Fruit fly (Drosophila melanogaster) whole organism, embryonic: ENCODE results near the gene pigs.

Source experiments
- Asciz ChIP-seq: fragments of 200-800 bp; sonication (Bioruptor generic); optimal IDR thresholded peaks from 2 replicates; lab custom pipeline; 2017; ENCODE audit warnings: missing biosample characterization, mild to moderate bottlenecking, missing genetic modification characterization, missing genetic modification reagents
- BEAF-32 ChIP-seq: fragments of 200-800 bp; sonication (Bioruptor generic); optimal IDR thresholded peaks from 3 replicates; lab custom pipeline; 2017; ENCODE audit warnings: missing biosample characterization, missing genetic modification characterization, mild to moderate bottlenecking, moderate library complexity, missing genetic modification reagents
- Bgb ChIP-seq: fragments of 200-800 bp; sonication (Bioruptor generic); IDR thresholded peaks from 2 replicates; pipeline ENCODE4 v1.3.6; 2022; ENCODE audit warnings: missing biosample characterization, missing genetic modification characterization; ENCODE audit not compliant: partially characterized antibody
- CG10147 ChIP-seq: fragments of 200-800 bp; sonication (Bioruptor generic); optimal IDR thresholded peaks from 2 replicates; lab custom pipeline; 2019; ENCODE audit warnings: missing biosample characterization, mild to moderate bottlenecking, missing genetic modification characterization, moderate library complexity
- CG10267 ChIP-seq: fragments of 200-800 bp; sonication (Bioruptor generic); optimal IDR thresholded peaks from 2 replicates; lab custom pipeline; 2018; ENCODE audit warnings: missing biosample characterization, mild to moderate bottlenecking, missing genetic modification characterization, moderate library complexity
- CG11695 ChIP-seq: fragments of 200-800 bp; sonication (Bioruptor generic); IDR thresholded peaks from 3 replicates; pipeline ENCODE4 v1.3.6; 2022; ENCODE audit warnings: missing biosample characterization, missing genetic modification characterization
- CG12071 ChIP-seq: fragments of 200-800 bp; sonication (Bioruptor generic); optimal IDR thresholded peaks from 3 replicates; lab custom pipeline; 2018; ENCODE audit warnings: missing biosample characterization, mild to moderate bottlenecking, missing genetic modification characterization
- CG12236 ChIP-seq: fragments of 200-800 bp; sonication (Bioruptor generic); optimal IDR thresholded peaks from 2 replicates; lab custom pipeline; 2016; ENCODE audit warnings: missing biosample characterization, missing genetic modification characterization
- CG12744 ChIP-seq: fragments of 200-800 bp; sonication (Bioruptor generic); optimal IDR thresholded peaks from 2 replicates; lab custom pipeline; 2016; ENCODE audit warnings: missing biosample characterization, missing genetic modification characterization
- CG13624 ChIP-seq: fragments of 200-800 bp; sonication (Bioruptor generic); optimal IDR thresholded peaks from 2 replicates; lab custom pipeline; 2016; ENCODE audit warnings: missing biosample characterization, missing genetic modification characterization
- CG15514 ChIP-seq: fragments of 200-800 bp; sonication (Bioruptor generic); optimal IDR thresholded peaks from 3 replicates; lab custom pipeline; 2017; ENCODE audit warnings: missing biosample characterization, missing genetic modification characterization, mild to moderate bottlenecking, moderate library complexity, missing genetic modification reagents
- CG15696 ChIP-seq: fragments of 200-800 bp; sonication (Bioruptor generic); optimal IDR thresholded peaks from 2 replicates; lab custom pipeline; 2019; ENCODE audit warnings: missing biosample characterization, mild to moderate bottlenecking, missing genetic modification characterization, moderate library complexity
- CG16815 ChIP-seq: fragments of 200-800 bp; sonication (Bioruptor generic); optimal IDR thresholded peaks from 3 replicates; lab custom pipeline; 2017; ENCODE audit warnings: missing biosample characterization, mild to moderate bottlenecking, missing genetic modification characterization
- CG17186 ChIP-seq: fragments of 200-800 bp; sonication (Bioruptor generic); optimal IDR thresholded peaks from 3 replicates; lab custom pipeline; 2017; ENCODE audit warnings: missing biosample characterization, missing genetic modification reagents, missing genetic modification characterization
- CG17385 ChIP-seq: fragments of 200-800 bp; sonication (Bioruptor generic); optimal IDR thresholded peaks from 3 replicates; lab custom pipeline; 2018; ENCODE audit warnings: missing biosample characterization, mild to moderate bottlenecking, missing genetic modification characterization
- CG17912 ChIP-seq: fragments of 200-800 bp; sonication (Bioruptor generic); optimal IDR thresholded peaks from 2 replicates; lab custom pipeline; 2018; ENCODE audit warnings: missing biosample characterization, mild to moderate bottlenecking, missing genetic modification characterization
- CG18599 ChIP-seq: fragments of 200-800 bp; sonication (Bioruptor generic); optimal IDR thresholded peaks from 3 replicates; lab custom pipeline; 2017; ENCODE audit warnings: missing biosample characterization, missing genetic modification characterization, mild to moderate bottlenecking, moderate library complexity, missing genetic modification reagents
- CG2712 ChIP-seq: fragments of 200-800 bp; optimal IDR thresholded peaks from 3 replicates; lab custom pipeline; 2019; ENCODE audit warnings: missing biosample characterization, mild to moderate bottlenecking, missing genetic modification characterization, moderate library complexity
- CG4282 ChIP-seq: fragments of 200-800 bp; sonication (Bioruptor generic); optimal IDR thresholded peaks from 2 replicates; lab custom pipeline; 2016; ENCODE audit warnings: missing biosample characterization, missing genetic modification characterization
- CG5245 ChIP-seq: fragments of 200-800 bp; sonication (Bioruptor generic); optimal IDR thresholded peaks from 3 replicates; lab custom pipeline; 2016; ENCODE audit warnings: missing biosample characterization, missing genetic modification characterization
- CG7271 ChIP-seq: fragments of 200-800 bp; sonication (Bioruptor generic); optimal IDR thresholded peaks from 2 replicates; lab custom pipeline; 2018; ENCODE audit warnings: missing biosample characterization, mild to moderate bottlenecking, missing genetic modification characterization, moderate library complexity
- CG7963 ChIP-seq: fragments of 200-800 bp; sonication (Bioruptor generic); IDR thresholded peaks from 3 replicates; pipeline ENCODE4 v1.3.6; 2022; ENCODE audit warnings: missing biosample characterization, missing genetic modification characterization; ENCODE audit not compliant: partially characterized antibody
- CG8290 ChIP-seq, 3 experiments: fragments of 200-800 bp; sonication (Bioruptor generic); optimal IDR thresholded peaks; 2 replicates each; lab custom pipeline; 2016 to 2019; ENCODE audit warnings: missing biosample characterization in 3 of 3, missing genetic modification characterization in 3 of 3, mild to moderate bottlenecking in 2 of 3, moderate library complexity in 1 of 3
- CoRest ChIP-seq: fragments of 200-800 bp; sonication (Bioruptor generic); optimal IDR thresholded peaks from 3 replicates; lab custom pipeline; 2018; ENCODE audit warnings: missing biosample characterization, mild to moderate bottlenecking, missing genetic modification characterization, moderate library complexity
- Dek ChIP-seq: fragments of 200-800 bp; sonication (Bioruptor generic); optimal IDR thresholded peaks from 3 replicates; lab custom pipeline; 2019; ENCODE audit warnings: missing biosample characterization, mild to moderate bottlenecking, missing genetic modification characterization, moderate library complexity
- E2f2 ChIP-seq: fragments of 200-800 bp; sonication (Bioruptor generic); IDR thresholded peaks from 2 replicates; pipeline ENCODE4 v1.3.6; 2022; ENCODE audit warnings: missing biosample characterization, missing genetic modification characterization
- Eip74EF ChIP-seq, 2 experiments: fragments of 200-800 bp in 1 of 2; fragments of >200 bp in 1 of 2; sonication (Bioruptor generic) in 1 of 2; optimal IDR thresholded peaks; 2 replicates each; lab custom pipeline; 2017 to 2019; ENCODE audit warnings: missing biosample characterization in 2 of 2, missing genetic modification characterization in 2 of 2, mild to moderate bottlenecking in 1 of 2, moderate library complexity in 1 of 2
- Ets65A ChIP-seq: fragments of 200-800 bp; sonication (Bioruptor generic); peaks from one replicate; lab custom pipeline; 2016; ENCODE audit warnings: missing biosample characterization, missing genetic modification characterization
- HmgZ ChIP-seq: fragments of 200-800 bp; sonication (Bioruptor generic); optimal IDR thresholded peaks from 2 replicates; lab custom pipeline; 2018; ENCODE audit warnings: missing biosample characterization, mild to moderate bottlenecking, missing genetic modification characterization
- Hsf ChIP-seq: fragments of 200-800 bp; sonication (Bioruptor generic); optimal IDR thresholded peaks from 3 replicates; lab custom pipeline; 2016; ENCODE audit warnings: missing biosample characterization, missing genetic modification characterization
- MBD-R2 ChIP-seq: fragments of 200-800 bp; sonication (Bioruptor generic); IDR thresholded peaks from 2 replicates; pipeline ENCODE4 v1.3.6; 2022; ENCODE audit warnings: missing biosample characterization, missing genetic modification characterization
- Meics ChIP-seq: fragments of 200-800 bp; sonication (Bioruptor generic); optimal IDR thresholded peaks from 2 replicates; lab custom pipeline; 2017; ENCODE audit warnings: missing biosample characterization, mild to moderate bottlenecking, missing genetic modification characterization
- Myb ChIP-seq: fragments of 200-800 bp; sonication (Bioruptor generic); optimal IDR thresholded peaks from 2 replicates; lab custom pipeline; 2016; ENCODE audit warnings: missing biosample characterization, missing genetic modification characterization
- PHDP ChIP-seq: fragments of 200-800 bp; sonication (Bioruptor generic); optimal IDR thresholded peaks from 3 replicates; lab custom pipeline; 2018; ENCODE audit warnings: missing biosample characterization, mild to moderate bottlenecking, missing genetic modification characterization, moderate library complexity
- Six4 ChIP-seq: fragments of 200-800 bp; sonication (Bioruptor generic); optimal IDR thresholded peaks from 2 replicates; lab custom pipeline; 2016; ENCODE audit warnings: missing biosample characterization, missing genetic modification characterization
- ara ChIP-seq: fragments of 200-800 bp; sonication (Bioruptor generic); IDR thresholded peaks from 2 replicates; pipeline ENCODE4 v1.3.6; 2022; ENCODE audit warnings: missing biosample characterization, missing genetic modification characterization
- ash1 ChIP-seq: fragments of 200-800 bp; sonication (Bioruptor generic); optimal IDR thresholded peaks from 2 replicates; lab custom pipeline; 2018; ENCODE audit warnings: missing biosample characterization, mild to moderate bottlenecking, missing genetic modification characterization
- bcd ChIP-seq: fragments of 200-800 bp; sonication (Bioruptor generic); optimal IDR thresholded peaks from 2 replicates; lab custom pipeline; 2017; ENCODE audit warnings: missing biosample characterization, mild to moderate bottlenecking, missing genetic modification characterization
- cad ChIP-seq: fragments of >200 bp; optimal IDR thresholded peaks from 2 replicates; lab custom pipeline; 2017; ENCODE audit warnings: missing biosample characterization, missing genetic modification characterization
- cato ChIP-seq: fragments of 200-800 bp; sonication (Bioruptor generic); optimal IDR thresholded peaks from 2 replicates; lab custom pipeline; 2016; ENCODE audit warnings: missing biosample characterization, missing genetic modification characterization, borderline replicate concordance
- chif ChIP-seq, 2 experiments: fragments of 200-800 bp; sonication (Bioruptor generic); optimal IDR thresholded peaks; 3 replicates each; lab custom pipeline; 2016; ENCODE audit warnings: missing biosample characterization in 2 of 2, missing genetic modification characterization in 2 of 2
- chinmo ChIP-seq: fragments of 200-800 bp; sonication (Bioruptor generic); IDR thresholded peaks from 4 replicates; pipeline ENCODE4 v1.3.6; 2022; ENCODE audit warnings: missing biosample characterization, missing genetic modification characterization; ENCODE audit not compliant: partially characterized antibody
- fd96Cb ChIP-seq: fragments of 200-800 bp; sonication (Bioruptor generic); optimal IDR thresholded peaks from 2 replicates; lab custom pipeline; 2018; ENCODE audit warnings: missing biosample characterization, mild to moderate bottlenecking, missing genetic modification characterization, moderate library complexity
- nmo ChIP-seq: fragments of 200-800 bp; sonication (Bioruptor generic); optimal IDR thresholded peaks from 2 replicates; lab custom pipeline; 2018; ENCODE audit warnings: missing biosample characterization, mild to moderate bottlenecking, missing genetic modification characterization, moderate library complexity
- ranshi ChIP-seq: fragments of 200-800 bp; sonication (Bioruptor generic); IDR thresholded peaks from 2 replicates; pipeline ENCODE4 v1.3.6; 2022; ENCODE audit warnings: missing biosample characterization, missing genetic modification characterization
- slp2 ChIP-seq: fragments of 200-800 bp; sonication (Bioruptor generic); optimal IDR thresholded peaks from 2 replicates; lab custom pipeline; 2016; ENCODE audit warnings: missing biosample characterization, missing genetic modification characterization
- sug ChIP-seq: fragments of 200-800 bp; optimal IDR thresholded peaks from 2 replicates; lab custom pipeline; 2019; ENCODE audit warnings: missing biosample characterization, mild to moderate bottlenecking, missing genetic modification characterization, moderate library complexity
- wdn ChIP-seq: fragments of 200-800 bp; sonication (Bioruptor generic); IDR thresholded peaks from 2 replicates; pipeline ENCODE4 v1.3.6; 2022; ENCODE audit warnings: missing biosample characterization, missing genetic modification characterization

The pigs gene

DNA sequence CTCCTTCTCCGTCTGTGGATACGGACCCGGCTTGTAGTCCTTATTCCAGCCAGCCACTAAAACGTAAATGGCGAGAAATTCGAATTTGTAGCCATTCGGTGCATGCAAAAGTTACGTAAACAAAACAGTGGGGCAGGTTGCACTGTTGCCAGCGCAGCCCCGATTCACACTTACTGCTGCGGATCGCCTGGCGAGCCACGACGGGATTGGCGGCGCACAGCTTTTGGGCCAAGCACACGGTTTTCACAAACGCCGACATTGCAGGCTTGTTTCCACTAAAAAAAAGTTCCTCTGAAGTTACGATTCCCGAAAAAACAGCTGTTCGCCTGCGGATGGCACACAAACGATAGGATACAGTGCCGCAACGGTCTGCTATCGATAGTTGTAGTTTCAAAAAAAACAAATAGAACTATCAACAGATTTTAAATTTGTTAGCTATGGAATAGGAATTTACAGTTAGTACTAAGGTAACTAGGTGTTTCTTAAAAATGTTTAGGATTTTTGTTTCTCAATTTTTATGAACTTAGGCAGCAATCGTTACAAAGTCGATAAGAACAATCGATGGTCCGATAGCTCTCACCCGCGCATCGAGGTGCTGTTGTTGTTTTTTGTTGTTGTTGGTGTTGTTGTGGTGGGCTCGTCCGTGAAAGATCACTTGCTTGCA lies 78.1 kb downstream of the pigs start, which contains the start of gene Fum1 (continued):
- TF ChIP-seq CG2712 (tag; lab: Kevin White, UChicago) (peak; percentile 43), CG17385 (GFP tag; lab: Kevin White, UChicago) (no peak), BEAF-32 (peak; percentile 92), sug (peak; percentile 39), CG4282 (GFP tag; lab: Kevin White, UChicago) (no peak), Bgb (GFP tag; lab: Robert Waterston, UW) (peak; percentile 84), Six4 (GFP tag; lab: Kevin White, UChicago) (no peak), ash1 (GFP tag; lab: Kevin White, UChicago) (no peak), Asciz (GFP tag; lab: Kevin White, UChicago) (no peak), CG16815 (GFP tag; lab: Kevin White, UChicago) (no peak), CG7271 (tag; lab: Kevin White, UChicago) (no peak), slp2 (GFP tag; lab: Kevin White, UChicago) (no peak), CG12071 (GFP tag; lab: Kevin White, UChicago) (no peak), cato (GFP tag; lab: Kevin White, UChicago) (no peak), CG13624 (peak; percentile 20), ara (no peak), CG7963 (GFP tag; lab: Robert Waterston, UW) (peak; percentile 59; the same call in 2 of the 3 replicates), CG18599 (GFP tag; lab: Kevin White, UChicago) (no peak), CG8290 (GFP tag; optimal IDR thresholded peaks at IDR 0.05; lab: Kevin White, UChicago) (peak; percentile 36), CG8290 (tag; optimal IDR thresholded peaks at IDR 0.05; lab: Kevin White, UChicago) (no peak), Dek (tag; lab: Kevin White, UChicago) (no peak), Ets65A (GFP tag; lab: Kevin White, UChicago) (peak; percentile 61), Meics (GFP tag; lab: Kevin White, UChicago) (no peak), CG5245 (GFP tag; lab: Kevin White, UChicago) (no peak), CG17912 (no peak), CG12744 (GFP tag; lab: Kevin White, UChicago) (no peak), cad (GFP tag; lab: Kevin White, UChicago) (no peak), CG11695 (GFP tag; lab: Robert Waterston, UW) (no peak), CG15696 (tag; lab: Kevin White, UChicago) (no peak), ranshi (no peak), bcd (GFP tag; lab: Kevin White, UChicago) (no peak), Hsf (GFP tag; lab: Kevin White, UChicago) (no peak), CG12236 (GFP tag; lab: Kevin White, UChicago) (no peak), Myb (GFP tag; lab: Kevin White, UChicago) (peak; percentile 33), E2f2 (GFP tag; lab: Robert Waterston, UW) (peak; percentile 67), CoRest (tag; lab: Kevin White, UChicago) (peak; percentile 24), chinmo (GFP tag; lab: Robert Waterston, UW) (peak; percentile 47; the same call in 1 of the 4 replicates), CG17186 (GFP tag; lab: Kevin White, UChicago) (peak; percentile 41), chif (GFP tag; optimal IDR thresholded peaks at IDR 0.05; lab: Kevin White, UChicago) (no peak), CG10147 (GFP tag; lab: Kevin White, UChicago) (peak; percentile 16), PHDP (peak; percentile 19), Eip74EF (GFP tag; optimal IDR thresholded peaks at IDR 0.05; lab: Kevin White, UChicago) (peak in 1 of 2 experiments; percentile 4), wdn (GFP tag; lab: Robert Waterston, UW) (no peak), fd96Cb (tag; lab: Kevin White, UChicago) (no peak), CG15514 (peak; percentile 58), MBD-R2 (peak; percentile 72), CG10267 (tag; lab: Kevin White, UChicago) (peak; percentile 44), HmgZ (peak; percentile 40), nmo (GFP tag; lab: Kevin White, UChicago) (peak; percentile 49)
